Worm (Caenorhabditis elegans) whole organism, L1 larva: ENCODE results near the gene ZK470.14.
A peak's percentile ranks its signal among the peaks of the same experiment; 100 is the strongest.

Experiments
- C04F5.9 ChIP-seq: sonication (generic microtip); optimal IDR thresholded peaks from 2 replicates; lab custom pipeline; 2016; ENCODE audit warnings: missing genetic modification characterization, missing compliant biosample characterization
- F16B12.6 ChIP-seq: fragments of 150-350 bp; optimal IDR thresholded peaks from 2 replicates; lab custom pipeline; 2014; ENCODE audit warnings: missing biosample characterization, missing genetic modification characterization
- Y116A8C.19 ChIP-seq: sonication (generic microtip); optimal IDR thresholded peaks from 2 replicates; lab custom pipeline; 2016; ENCODE audit warnings: missing compliant biosample characterization, missing genetic modification characterization, borderline replicate concordance
- alr-1 ChIP-seq: fragments of 200-800 bp; sonication (Bioruptor generic); optimal IDR thresholded peaks from 2 replicates; lab custom pipeline; 2018; ENCODE audit warnings: borderline replicate concordance, mild to moderate bottlenecking, missing genetic modification characterization, missing compliant biosample characterization
- aly-2 ChIP-seq: fragments of 150-350 bp; optimal IDR thresholded peaks from 2 replicates; lab custom pipeline; 2014; ENCODE audit warnings: missing biosample characterization, missing genetic modification characterization
- blmp-1 ChIP-seq: fragments of 150-350 bp; optimal IDR thresholded peaks from 2 replicates; lab custom pipeline; 2014; ENCODE audit warnings: missing biosample characterization, missing genetic modification characterization
- ceh-63 ChIP-seq: fragments of 200-800 bp; sonication (Bioruptor generic); optimal IDR thresholded peaks from 2 replicates; lab custom pipeline; 2018; ENCODE audit warnings: mild to moderate bottlenecking, missing genetic modification characterization, missing compliant biosample characterization
- ceh-8 ChIP-seq: fragments of 200-800 bp; sonication (Bioruptor generic); optimal IDR thresholded peaks from 2 replicates; lab custom pipeline; 2018; ENCODE audit warnings: mild to moderate bottlenecking, missing genetic modification characterization, moderate library complexity, missing compliant biosample characterization
- ceh-82 ChIP-seq, 3 experiments: fragments of 150-350 bp in 1 of 3; sonication (generic microtip) in 2 of 3; optimal IDR thresholded peaks; 2 replicates each; lab custom pipeline; 2014 to 2017; ENCODE audit warnings: missing biosample characterization in 3 of 3, missing genetic modification characterization in 3 of 3
- ceh-88 ChIP-seq: fragments of 200-800 bp; sonication (Bioruptor generic); IDR thresholded peaks from 2 replicates; pipeline ENCODE4 v1.3.6; 2022; ENCODE audit warnings: missing genetic modification characterization, missing compliant biosample characterization
- ceh-90 ChIP-seq: sonication (generic microtip); optimal IDR thresholded peaks from 2 replicates; lab custom pipeline; 2016; ENCODE audit warnings: missing genetic modification characterization, missing compliant biosample characterization
- ces-1 ChIP-seq: fragments of 150-350 bp; optimal IDR thresholded peaks from 2 replicates; lab custom pipeline; 2014; ENCODE audit warnings: missing biosample characterization, missing genetic modification reagents, missing genetic modification characterization
- dpl-1 ChIP-seq, 3 experiments: fragments of 150-350 bp in 2 of 3; sonication (generic microtip) in 1 of 3; optimal IDR thresholded peaks; 2 replicates each; lab custom pipeline; 2014 to 2017; ENCODE audit warnings: missing biosample characterization in 3 of 3, missing genetic modification characterization in 3 of 3, missing genetic modification reagents in 3 of 3
- dsc-1 ChIP-seq: sonication (generic microtip); optimal IDR thresholded peaks from 2 replicates; lab custom pipeline; 2016; ENCODE audit warnings: mild to moderate bottlenecking, missing genetic modification characterization, missing compliant biosample characterization
- efl-1 ChIP-seq, 4 experiments: fragments of 150-350 bp; optimal IDR thresholded peaks in 3 of 4; peaks in 1 of 4; 1 replicate in 1 of 4; 2 replicates in 3 of 4; lab custom pipeline; 2014; ENCODE audit warnings: missing biosample characterization in 2 of 4, missing genetic modification characterization in 2 of 4, missing genetic modification reagents in 2 of 4
- efl-3 ChIP-seq: fragments of 200-800 bp; sonication (Bioruptor generic); optimal IDR thresholded peaks from 2 replicates; lab custom pipeline; 2018; ENCODE audit warnings: mild to moderate bottlenecking, missing genetic modification characterization, missing compliant biosample characterization
- egl-13 ChIP-seq: sonication (generic microtip); optimal IDR thresholded peaks from 2 replicates; lab custom pipeline; 2016; ENCODE audit warnings: missing genotype, missing genetic modification reagents, missing genetic modification characterization, missing compliant biosample characterization
- egl-27 ChIP-seq, 2 experiments: fragments of 150-350 bp in 1 of 2; sonication (generic microtip); optimal IDR thresholded peaks; 3 replicates each; lab custom pipeline; 2017 to 2018; ENCODE audit warnings: missing biosample characterization in 2 of 2, missing genetic modification characterization in 2 of 2, missing genetic modification reagents in 2 of 2
- ets-5 ChIP-seq: fragments of 200-800 bp; sonication (Bioruptor generic); IDR thresholded peaks from 2 replicates; pipeline ENCODE4 v1.3.6; 2022; ENCODE audit warnings: missing genetic modification characterization, missing compliant biosample characterization
- fkh-10 ChIP-seq: sonication (generic microtip); optimal IDR thresholded peaks from 2 replicates; lab custom pipeline; 2017; ENCODE audit warnings: missing biosample characterization, missing genetic modification reagents, missing genetic modification characterization
- fkh-4 ChIP-seq: sonication (generic microtip); optimal IDR thresholded peaks from 2 replicates; lab custom pipeline; 2016; ENCODE audit warnings: missing compliant biosample characterization, missing genetic modification characterization, borderline replicate concordance
- fkh-8 ChIP-seq: sonication (generic microtip); optimal IDR thresholded peaks from 2 replicates; lab custom pipeline; 2016; ENCODE audit warnings: mild to moderate bottlenecking, missing genetic modification characterization, missing compliant biosample characterization
- fos-1 ChIP-seq: fragments of 150-350 bp; optimal IDR thresholded peaks from 2 replicates; lab custom pipeline; 2014; ENCODE audit warnings: missing biosample characterization, missing genetic modification characterization
- hlh-17 ChIP-seq: fragments of 200-800 bp; sonication (Bioruptor generic); optimal IDR thresholded peaks from 2 replicates; lab custom pipeline; 2018; ENCODE audit warnings: missing genetic modification characterization, mild to moderate bottlenecking, missing compliant biosample characterization, moderate library complexity, borderline replicate concordance
- hpl-2 ChIP-seq: fragments of 150-350 bp; optimal IDR thresholded peaks from 2 replicates; lab custom pipeline; 2014; ENCODE audit warnings: missing biosample characterization, missing genetic modification reagents, missing genetic modification characterization
- irx-1 ChIP-seq: sonication (generic microtip); optimal IDR thresholded peaks from 2 replicates; lab custom pipeline; 2016; ENCODE audit warnings: missing genetic modification characterization, missing compliant biosample characterization
- isw-1 ChIP-seq: fragments of 200-800 bp; sonication (Bioruptor generic); IDR thresholded peaks from 2 replicates; pipeline ENCODE4 v1.3.6; 2022; ENCODE audit warnings: missing genetic modification characterization, missing compliant biosample characterization
- jun-1 ChIP-seq: fragments of 150-350 bp; optimal IDR thresholded peaks from 2 replicates; lab custom pipeline; 2014; ENCODE audit warnings: missing biosample characterization, missing genetic modification reagents, missing genetic modification characterization
- lin-13 ChIP-seq: fragments of 150-350 bp; optimal IDR thresholded peaks from 2 replicates; lab custom pipeline; 2014; ENCODE audit warnings: missing biosample characterization, missing genetic modification reagents, missing genetic modification characterization
- lin-14 ChIP-seq: fragments of 200-800 bp; sonication (Bioruptor generic); optimal IDR thresholded peaks from 2 replicates; lab custom pipeline; 2018; ENCODE audit warnings: mild to moderate bottlenecking, missing genetic modification characterization, moderate library complexity, missing compliant biosample characterization
- lin-35 ChIP-seq, 2 experiments: fragments of 150-350 bp; optimal IDR thresholded peaks; 2 replicates each; lab custom pipeline; 2014; ENCODE audit warnings: missing biosample characterization in 2 of 2, missing genetic modification characterization in 2 of 2, missing genetic modification reagents in 2 of 2
- lin-39 ChIP-seq: fragments of 150-350 bp; optimal IDR thresholded peaks from 2 replicates; lab custom pipeline; 2014; ENCODE audit warnings: missing biosample characterization, missing genetic modification reagents, missing genetic modification characterization
- mab-9 ChIP-seq: fragments of 200-800 bp; sonication (Bioruptor generic); IDR thresholded peaks from 2 replicates; pipeline ENCODE4 v1.3.6; 2022; ENCODE audit warnings: missing genetic modification reagents, missing genetic modification characterization, missing compliant biosample characterization
- nhr-11 ChIP-seq: fragments of 150-350 bp; optimal IDR thresholded peaks from 2 replicates; lab custom pipeline; 2014; ENCODE audit warnings: missing biosample characterization, missing genetic modification characterization
- nhr-19 ChIP-seq: fragments of 200-800 bp; sonication (Bioruptor generic); conservative IDR thresholded peaks from 2 replicates; pipeline ENCODE4 v1.3.6; 2022; ENCODE audit warnings: missing genetic modification characterization, missing compliant biosample characterization
- nhr-20 ChIP-seq: sonication (generic microtip); optimal IDR thresholded peaks from 2 replicates; lab custom pipeline; 2016; ENCODE audit warnings: mild to moderate bottlenecking, missing genetic modification characterization, missing compliant biosample characterization
- nhr-28 ChIP-seq: fragments of 150-350 bp; optimal IDR thresholded peaks from 2 replicates; lab custom pipeline; 2014; ENCODE audit warnings: missing biosample characterization, missing genetic modification characterization
- nhr-85 ChIP-seq: sonication (generic microtip); peaks from one replicate; lab custom pipeline; 2016; ENCODE audit warnings: missing genetic modification characterization, inconsistent platforms, missing compliant biosample characterization
- pag-3 ChIP-seq: sonication (generic microtip); optimal IDR thresholded peaks from 2 replicates; lab custom pipeline; 2017; ENCODE audit warnings: missing genetic modification characterization, mild to moderate bottlenecking, missing compliant biosample characterization, antibody characterized with exemption, borderline replicate concordance; ENCODE audit not compliant: insufficient read depth
- pqm-1 ChIP-seq: sonication (generic microtip); optimal IDR thresholded peaks from 3 replicates; lab custom pipeline; 2017; ENCODE audit warnings: missing biosample characterization, missing genetic modification characterization
- rnt-1 ChIP-seq: sonication (generic microtip); optimal IDR thresholded peaks from 2 replicates; lab custom pipeline; 2016; ENCODE audit warnings: mild to moderate bottlenecking, missing genetic modification characterization, moderate library complexity, missing compliant biosample characterization
- skn-1 ChIP-seq: fragments of 150-350 bp; optimal IDR thresholded peaks from 2 replicates; lab custom pipeline; 2014; ENCODE audit warnings: missing biosample characterization, missing genetic modification characterization
- snpc-4 ChIP-seq: fragments of 150-350 bp; optimal IDR thresholded peaks from 2 replicates; lab custom pipeline; 2014; ENCODE audit warnings: missing biosample characterization, missing genetic modification characterization
- snu-23 ChIP-seq: sonication (generic microtip); optimal IDR thresholded peaks from 2 replicates; lab custom pipeline; 2016; ENCODE audit warnings: missing genetic modification characterization, missing compliant biosample characterization
- sptf-1 ChIP-seq: fragments of 150-350 bp; optimal IDR thresholded peaks from 2 replicates; lab custom pipeline; 2014; ENCODE audit warnings: missing biosample characterization, missing genetic modification characterization
- sup-37 ChIP-seq: fragments of 200-800 bp; sonication (Bioruptor generic); optimal IDR thresholded peaks from 2 replicates; lab custom pipeline; 2018; ENCODE audit warnings: mild to moderate bottlenecking, missing genetic modification characterization, missing compliant biosample characterization
- tbx-2 ChIP-seq: sonication (generic microtip); optimal IDR thresholded peaks from 2 replicates; lab custom pipeline; 2016; ENCODE audit warnings: missing genetic modification characterization, missing compliant biosample characterization
- unc-30 ChIP-seq: sonication (generic microtip); optimal IDR thresholded peaks from 2 replicates; lab custom pipeline; 2017; ENCODE audit warnings: missing biosample characterization, missing genetic modification characterization
- unc-98 ChIP-seq: fragments of 200-800 bp; sonication (Bioruptor generic); IDR thresholded peaks from 2 replicates; pipeline ENCODE4 v1.3.6; 2022; ENCODE audit warnings: missing genetic modification characterization, missing compliant biosample characterization
- xbp-1 ChIP-seq: sonication (generic microtip); optimal IDR thresholded peaks from 2 replicates; lab custom pipeline; 2016; ENCODE audit warnings: missing genetic modification characterization, missing compliant biosample characterization
- ztf-11 ChIP-seq, 2 experiments: sonication (generic microtip); optimal IDR thresholded peaks; 2 replicates each; lab custom pipeline; 2016 to 2017; ENCODE audit warnings: missing genetic modification characterization in 2 of 2, missing biosample characterization in 1 of 2, missing compliant biosample characterization in 1 of 2
- ztf-4 ChIP-seq: fragments of 150-350 bp; optimal IDR thresholded peaks from 2 replicates; lab custom pipeline; 2014; ENCODE audit warnings: missing biosample characterization, missing genetic modification characterization

ZK470.14 gene

ce11 chrX:4140755-4141417 lies 26.4 kb upstream of the ZK470.14 start:
- TF ChIP-seq nhr-19 (GFP tag; lab: Robert Waterston, UW) (peak; percentile 44), ztf-11 (tag; optimal IDR thresholded peaks at IDR 0.05; lab: Kevin White, UChicago) (no peak), lin-39 (tag; lab: Kevin White, UChicago) (no peak), egl-13 (tag; lab: Kevin White, UChicago) (no peak), ztf-4 (peak; percentile 37), xbp-1 (tag; lab: Kevin White, UChicago) (no peak), dsc-1 (no peak), dpl-1 (GFP tag; optimal IDR thresholded peaks at IDR 0.05; lab: Kevin White, UChicago) (no peak), ceh-90 (no peak), C04F5.9 (no peak), rnt-1 (tag; lab: Kevin White, UChicago) (no peak), fkh-8 (no peak), efl-3 (GFP tag; lab: Kevin White, UChicago) (no peak), isw-1 (no peak), sup-37 (no peak), ceh-63 (GFP tag; lab: Kevin White, UChicago) (no peak), ets-5 (GFP tag; lab: Robert Waterston, UW) (no peak), ces-1 (GFP tag; lab: Kevin White, UChicago) (no peak), unc-30 (no peak), nhr-28 (tag; lab: Kevin White, UChicago) (no peak), fos-1 (tag; lab: Kevin White, UChicago) (no peak), alr-1 (no peak), hpl-2 (GFP tag; lab: Kevin White, UChicago) (no peak), nhr-11 (no peak), snpc-4 (no peak), nhr-20 (tag; lab: Kevin White, UChicago) (peak; percentile 73), ceh-8 (GFP tag; lab: Kevin White, UChicago) (no peak), lin-14 (GFP tag; lab: Kevin White, UChicago) (peak; percentile 70), Y116A8C.19 (tag; lab: Kevin White, UChicago) (no peak), fkh-10 (GFP tag; lab: Kevin White, UChicago) (no peak), egl-27 (tag; optimal IDR thresholded peaks at IDR 0.05; lab: Kevin White, UChicago) (no peak), lin-35 (GFP tag; optimal IDR thresholded peaks at IDR 0.05; lab: Kevin White, UChicago) (peak in 1 of 2 experiments; percentile 18), pag-3 (tag; lab: Kevin White, UChicago) (no peak), snu-23 (GFP tag; lab: Kevin White, UChicago) (peak; percentile 49), hlh-17 (GFP tag; lab: Kevin White, UChicago) (no peak), efl-1 (optimal IDR thresholded peaks at IDR 0.05; lab: Kevin White, UChicago) (no peak), efl-1 (GFP tag; optimal IDR thresholded peaks at IDR 0.05 in 1 of 2; lab: Kevin White, UChicago) (peak in 1 of 2 experiments; percentile 52), sptf-1 (tag; lab: Kevin White, UChicago) (no peak), pqm-1 (tag; lab: Kevin White, UChicago) (no peak), jun-1 (tag; lab: Kevin White, UChicago) (no peak), tbx-2 (tag; lab: Kevin White, UChicago) (peak; percentile 37), mab-9 (GFP tag; lab: Robert Waterston, UW) (no peak), F16B12.6 (no peak), ceh-82 (tag; optimal IDR thresholded peaks at IDR 0.05; lab: Kevin White, UChicago) (no peak), skn-1 (tag; lab: Kevin White, UChicago) (no peak), blmp-1 (peak; percentile 84), nhr-85 (peak; percentile 92), unc-98 (GFP tag; lab: Robert Waterston, UW) (no peak), fkh-4 (tag; lab: Kevin White, UChicago) (no peak), ceh-88 (no peak), irx-1 (tag; lab: Kevin White, UChicago) (no peak), lin-13 (GFP tag; lab: Kevin White, UChicago) (peak; percentile 18), aly-2 (tag; lab: Kevin White, UChicago) (no peak)
